Fruit fly (Drosophila melanogaster) whole organism, prepupa: ENCODE measurements around the gene CG11085.
A peak's percentile ranks its signal among the peaks of the same experiment; 100 is the strongest.

Experiments used
- CG10631 ChIP-seq: fragments of 200-800 bp; sonication (Bioruptor generic); optimal IDR thresholded peaks from 2 replicates; lab custom pipeline; 2016; ENCODE audit warnings: missing biosample characterization, missing genetic modification characterization
- CG11762 ChIP-seq: fragments of 200-800 bp; sonication (Bioruptor generic); optimal IDR thresholded peaks from 3 replicates; lab custom pipeline; 2016; ENCODE audit warnings: missing biosample characterization, missing genetic modification characterization; ENCODE audit not compliant: insufficient read depth
- CG11902 ChIP-seq: fragments of 200-800 bp; sonication (Bioruptor generic); optimal IDR thresholded peaks from 3 replicates; lab custom pipeline; 2016; ENCODE audit warnings: missing biosample characterization, missing genetic modification characterization
- CG1621 ChIP-seq: fragments of 200-800 bp; sonication (Bioruptor generic); optimal IDR thresholded peaks from 3 replicates; lab custom pipeline; 2018; ENCODE audit warnings: missing biosample characterization, mild to moderate bottlenecking, missing genetic modification characterization
- CG16779 ChIP-seq: fragments of 200-800 bp; sonication (Bioruptor generic); optimal IDR thresholded peaks from 3 replicates; lab custom pipeline; 2017; ENCODE audit warnings: missing biosample characterization, mild to moderate bottlenecking, missing genetic modification characterization
- CG3032 ChIP-seq: fragments of 200-800 bp; optimal IDR thresholded peaks from 2 replicates; lab custom pipeline; 2019; ENCODE audit warnings: missing biosample characterization, mild to moderate bottlenecking, missing genetic modification characterization, moderate library complexity
- CG31627 ChIP-seq: fragments of 200-800 bp; sonication (Bioruptor generic); optimal IDR thresholded peaks from 3 replicates; lab custom pipeline; 2016; ENCODE audit warnings: missing biosample characterization, missing genetic modification characterization
- CG34406 ChIP-seq: fragments of 200-800 bp; sonication (Bioruptor generic); optimal IDR thresholded peaks from 3 replicates; lab custom pipeline; 2016; ENCODE audit warnings: missing biosample characterization, missing genetic modification characterization
- CG3919 ChIP-seq: fragments of 200-800 bp; sonication (Bioruptor generic); optimal IDR thresholded peaks from 3 replicates; lab custom pipeline; 2016; ENCODE audit warnings: missing biosample characterization, missing genetic modification characterization
- CG4318 ChIP-seq: fragments of 200-800 bp; sonication (Bioruptor generic); optimal IDR thresholded peaks from 3 replicates; lab custom pipeline; 2017; ENCODE audit warnings: missing biosample characterization, mild to moderate bottlenecking, missing genetic modification characterization
- CG6163 ChIP-seq: fragments of 200-800 bp; sonication (Bioruptor generic); IDR thresholded peaks from 3 replicates; pipeline ENCODE4 v1.3.6; 2022; ENCODE audit warnings: missing biosample characterization, missing genetic modification characterization
- CG6276 ChIP-seq: fragments of 200-800 bp; sonication (Bioruptor generic); optimal IDR thresholded peaks from 2 replicates; lab custom pipeline; 2017; ENCODE audit warnings: missing biosample characterization, mild to moderate bottlenecking, missing genetic modification characterization
- CG6792 ChIP-seq: fragments of 200-800 bp; sonication (Bioruptor generic); optimal IDR thresholded peaks from 3 replicates; lab custom pipeline; 2016; ENCODE audit warnings: missing biosample characterization, missing genetic modification characterization
- CG7368 ChIP-seq: fragments of 200-800 bp; sonication (Bioruptor generic); optimal IDR thresholded peaks from 3 replicates; lab custom pipeline; 2016; ENCODE audit warnings: missing biosample characterization, missing genetic modification characterization
- CG8119 ChIP-seq: fragments of 200-800 bp; sonication (Bioruptor generic); IDR thresholded peaks from 3 replicates; pipeline ENCODE4 v1.3.6; 2022; ENCODE audit warnings: missing biosample characterization, missing genetic modification characterization
- CG8319 ChIP-seq: fragments of 200-800 bp; sonication (Bioruptor generic); optimal IDR thresholded peaks from 3 replicates; lab custom pipeline; 2016; ENCODE audit warnings: missing biosample characterization, missing genetic modification characterization
- CG8632 ChIP-seq: fragments of 200-800 bp; sonication (Bioruptor generic); optimal IDR thresholded peaks from 3 replicates; lab custom pipeline; 2016; ENCODE audit warnings: missing biosample characterization, missing genetic modification characterization
- CG9139 ChIP-seq: fragments of 200-800 bp; sonication (Bioruptor generic); optimal IDR thresholded peaks from 3 replicates; lab custom pipeline; 2017; ENCODE audit warnings: missing biosample characterization, mild to moderate bottlenecking, missing genetic modification characterization
- Eip78C ChIP-seq: fragments of 200-800 bp; sonication (Bioruptor generic); peaks from one replicate; lab custom pipeline; 2016; ENCODE audit warnings: missing biosample characterization, missing genetic modification characterization
- Ets21C ChIP-seq: fragments of 200-800 bp; sonication (Bioruptor generic); optimal IDR thresholded peaks from 3 replicates; lab custom pipeline; 2016; ENCODE audit warnings: missing biosample characterization, missing genetic modification characterization
- Ets96B ChIP-seq: fragments of 200-800 bp; optimal IDR thresholded peaks from 2 replicates; lab custom pipeline; 2019; ENCODE audit warnings: missing biosample characterization, mild to moderate bottlenecking, missing genetic modification characterization, moderate library complexity
- Gug ChIP-seq: fragments of 200-800 bp; sonication (Bioruptor generic); IDR thresholded peaks from 2 replicates; pipeline ENCODE4 v1.3.6; 2022; ENCODE audit warnings: missing biosample characterization, missing genetic modification characterization
- Hr38 ChIP-seq: sonication (Bioruptor generic); optimal IDR thresholded peaks from 2 replicates; lab custom pipeline; 2016; ENCODE audit warnings: missing biosample characterization, missing genetic modification characterization
- Hr4 ChIP-seq: fragments of 200-800 bp; sonication (Bioruptor generic); optimal IDR thresholded peaks from 3 replicates; lab custom pipeline; 2016; ENCODE audit warnings: missing biosample characterization, missing genetic modification characterization
- Met ChIP-seq: fragments of 200-800 bp; sonication (Bioruptor generic); optimal IDR thresholded peaks from 3 replicates; lab custom pipeline; 2016; ENCODE audit warnings: missing biosample characterization, missing genetic modification characterization
- OdsH ChIP-seq: fragments of 200-800 bp; sonication (Bioruptor generic); optimal IDR thresholded peaks from 3 replicates; lab custom pipeline; 2016; ENCODE audit warnings: missing biosample characterization, missing genetic modification characterization
- Sox102F ChIP-seq: fragments of 200-800 bp; sonication (Bioruptor generic); optimal IDR thresholded peaks from 2 replicates; lab custom pipeline; 2016; ENCODE audit warnings: missing biosample characterization, mild to moderate bottlenecking, missing genetic modification characterization
- Sox14 ChIP-seq: fragments of 200-800 bp; sonication (Bioruptor generic); optimal IDR thresholded peaks from 3 replicates; lab custom pipeline; 2016; ENCODE audit warnings: missing biosample characterization, missing genetic modification characterization
- Sox15 ChIP-seq: fragments of 200-800 bp; sonication (Bioruptor generic); optimal IDR thresholded peaks from 3 replicates; lab custom pipeline; 2016; ENCODE audit warnings: missing biosample characterization, missing genetic modification characterization
- achi ChIP-seq: fragments of 200-800 bp; sonication (Bioruptor generic); optimal IDR thresholded peaks from 3 replicates; lab custom pipeline; 2016; ENCODE audit warnings: missing biosample characterization, missing genetic modification characterization
- acj6 ChIP-seq: fragments of 200-800 bp; sonication (Bioruptor generic); optimal IDR thresholded peaks from 3 replicates; lab custom pipeline; 2016; ENCODE audit warnings: missing biosample characterization, missing genetic modification characterization
- dac ChIP-seq: fragments of 200-800 bp; sonication (Bioruptor generic); optimal IDR thresholded peaks from 2 replicates; lab custom pipeline; 2017; ENCODE audit warnings: missing biosample characterization, mild to moderate bottlenecking, missing genetic modification characterization
- eg ChIP-seq: fragments of 200-800 bp; sonication (Bioruptor generic); IDR thresholded peaks from 3 replicates; pipeline ENCODE4 v1.3.6; 2022; ENCODE audit warnings: missing biosample characterization, missing genetic modification characterization
- fkh ChIP-seq: fragments of 200-800 bp; sonication (Bioruptor generic); optimal IDR thresholded peaks from 3 replicates; lab custom pipeline; 2017; ENCODE audit warnings: missing biosample characterization, mild to moderate bottlenecking, missing genetic modification characterization, moderate library complexity
- lz ChIP-seq: fragments of 200-800 bp; sonication (Bioruptor generic); optimal IDR thresholded peaks from 3 replicates; lab custom pipeline; 2016; ENCODE audit warnings: missing biosample characterization, missing genetic modification characterization
- pdm3 ChIP-seq: fragments of 200-800 bp; sonication (Bioruptor generic); optimal IDR thresholded peaks from 3 replicates; lab custom pipeline; 2016; ENCODE audit warnings: missing biosample characterization, missing genetic modification characterization
- salr ChIP-seq, 2 experiments: fragments of 200-800 bp; sonication (Bioruptor generic); optimal IDR thresholded peaks; 3 replicates each; lab custom pipeline; 2016 to 2018; ENCODE audit warnings: missing biosample characterization in 2 of 2, missing genetic modification characterization in 2 of 2, mild to moderate bottlenecking in 1 of 2
- spab ChIP-seq: fragments of 200-800 bp; sonication (Bioruptor generic); optimal IDR thresholded peaks from 2 replicates; lab custom pipeline; 2017; ENCODE audit warnings: missing biosample characterization, mild to moderate bottlenecking, missing genetic modification characterization, missing genetic modification reagents
- ss ChIP-seq, 2 experiments: fragments of 200-800 bp; sonication (Bioruptor generic); optimal IDR thresholded peaks; 2 replicates in 1 of 2; 3 replicates in 1 of 2; lab custom pipeline; 2017 to 2018; ENCODE audit warnings: mild to moderate bottlenecking in 2 of 2, missing biosample characterization in 2 of 2, missing genetic modification characterization in 2 of 2, moderate library complexity in 1 of 2
- svp ChIP-seq: fragments of 200-800 bp; sonication (Bioruptor generic); peaks from one replicate; lab custom pipeline; 2016; ENCODE audit warnings: missing biosample characterization, missing genetic modification characterization
- topi ChIP-seq: fragments of 200-800 bp; sonication (Bioruptor generic); optimal IDR thresholded peaks from 3 replicates; lab custom pipeline; 2016; ENCODE audit warnings: missing biosample characterization, missing genetic modification characterization
- vri ChIP-seq: fragments of 200-800 bp; sonication (Bioruptor generic); optimal IDR thresholded peaks from 3 replicates; lab custom pipeline; 2016; ENCODE audit warnings: missing biosample characterization, mild to moderate bottlenecking, missing genetic modification characterization

Gene CG11085

dm6 chrX:12591223-12592120 is 24.6 kb upstream of the CG11085 start (continued):
- peak; percentile 50; the same call in 2 of the 3 replicates for TF ChIP-seq CG8119
- TF ChIP-seq Sox102F (GFP tag; lab: Kevin White, UChicago): peak; percentile 74
- TF ChIP-seq pdm3 (GFP tag; lab: Kevin White, UChicago): peak; percentile 82
- peak; percentile 68 for TF ChIP-seq CG8632 (GFP tag; lab: Kevin White, UChicago)
- TF ChIP-seq achi (GFP tag; lab: Kevin White, UChicago): peak; percentile 68
- TF ChIP-seq lz: peak; percentile 75
- peak; percentile 26 for TF ChIP-seq CG9139 (GFP tag; lab: Kevin White, UChicago)
- TF ChIP-seq CG6792 (GFP tag; lab: Kevin White, UChicago): peak; percentile 75
- TF ChIP-seq ss (GFP tag; optimal IDR thresholded peaks at IDR 0.05; lab: Kevin White, UChicago): peak; percentile 19 to 76
- TF ChIP-seq CG10631 (GFP tag; lab: Kevin White, UChicago): peak; percentile 74
- TF ChIP-seq CG7368 (GFP tag; lab: Kevin White, UChicago): peak; percentile 64
- TF ChIP-seq CG31627: peak; percentile 74
- TF ChIP-seq Ets21C (GFP tag; lab: Kevin White, UChicago): peak; percentile 77
- TF ChIP-seq Hr4 (GFP tag; lab: Kevin White, UChicago): peak; percentile 80
- TF ChIP-seq topi (GFP tag; lab: Kevin White, UChicago): peak; percentile 81
- peak; percentile 64 for TF ChIP-seq CG34406 (GFP tag; lab: Kevin White, UChicago)
- peak; percentile 43 for TF ChIP-seq CG16779 (tag; lab: Kevin White, UChicago)
- peak; percentile 81 for TF ChIP-seq CG4318
- 0 out of 3 replicates have a peak, but pooled peaks have one; percentile 6 for TF ChIP-seq CG6163 (GFP tag; lab: Robert Waterston, UW)
- TF ChIP-seq OdsH: peak; percentile 80
- peak; percentile 81 for TF ChIP-seq CG6276
- peak; percentile 51 for TF ChIP-seq Ets96B (tag; lab: Kevin White, UChicago)

DNA sequence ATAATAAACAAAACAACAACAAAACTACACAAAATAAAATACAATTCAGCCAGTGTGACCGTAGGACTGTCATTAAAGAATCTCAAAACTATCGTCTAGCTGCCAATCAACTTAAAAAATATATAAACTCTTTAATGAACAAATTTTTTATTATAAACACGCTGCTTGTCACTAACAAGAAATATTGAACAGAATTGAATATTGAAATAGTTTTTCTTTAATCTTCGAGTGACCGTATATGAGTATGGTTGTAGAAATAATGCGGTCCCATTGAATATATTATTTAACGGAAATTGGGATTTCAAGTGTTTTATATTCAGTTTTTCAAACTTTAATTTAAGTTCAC is 24.0 kb upstream of the CG11085 start, which contains the start of gene LIMK1:
TSS of gene LIMK1 (minus strand) at position 73 of the 346 bp plus-strand sequence.
- TF ChIP-seq Eip78C (GFP tag; lab: Kevin White, UChicago): peak; percentile 46
- no peak for TF ChIP-seq CG11762 (GFP tag; lab: Kevin White, UChicago)
- TF ChIP-seq svp (GFP tag; lab: Kevin White, UChicago): peak; percentile 25
- no peak for TF ChIP-seq Gug (GFP tag; lab: Robert Waterston, UW)
- no peak for TF ChIP-seq Sox15 (GFP tag; lab: Kevin White, UChicago)
- TF ChIP-seq CG3032 (tag; lab: Kevin White, UChicago): no peak

DNA sequence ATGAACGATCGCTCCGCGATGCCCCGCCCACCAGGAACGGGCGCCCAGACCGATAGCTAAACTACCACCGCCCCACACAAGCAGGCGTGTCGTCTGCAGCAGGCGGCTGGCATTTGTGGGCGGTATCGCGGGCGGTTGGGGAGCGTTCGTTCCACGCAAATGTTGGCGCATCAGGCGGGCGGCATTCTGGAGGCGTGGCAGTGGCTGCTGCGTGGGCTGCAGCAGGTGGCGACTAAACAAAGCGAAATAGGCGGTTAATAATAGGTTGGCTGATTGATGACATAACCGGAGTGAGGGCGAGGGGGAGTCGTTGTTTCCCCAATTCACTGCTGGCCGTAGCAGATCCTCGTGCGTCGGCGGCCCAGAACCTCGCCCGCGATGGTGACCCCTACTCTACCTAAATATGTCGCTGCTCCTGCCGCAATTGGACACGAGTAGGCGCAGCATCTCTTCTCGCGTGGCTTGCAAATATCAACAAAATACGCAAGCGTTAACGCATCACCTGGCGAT is 21.0 kb upstream of the CG11085 start:
- TF ChIP-seq acj6 (GFP tag; lab: Kevin White, UChicago) (no peak), vri (GFP tag; lab: Kevin White, UChicago) (peak; percentile 97)

dm6 chrX:12595610-12596336 is 20.3 kb upstream of the CG11085 start, which contains the start of the genes CG1824 and Sec16:
TSS of gene CG1824 (minus strand) at chrX:12595624.
TSS of gene Sec16 (plus strand) at chrX:12596047.
- no peak for TF ChIP-seq spab (GFP tag; lab: Kevin White, UChicago)
- peak; percentile 15 for TF ChIP-seq CG34406 (GFP tag; lab: Kevin White, UChicago)
- TF ChIP-seq CG3032 (tag; lab: Kevin White, UChicago): peak; percentile 54
- no peak for TF ChIP-seq topi (GFP tag; lab: Kevin White, UChicago)
- TF ChIP-seq CG3919 (GFP tag; lab: Kevin White, UChicago): peak; percentile 2
- TF ChIP-seq fkh (GFP tag; lab: Kevin White, UChicago): peak; percentile 1
- no peak for TF ChIP-seq dac (GFP tag; lab: Kevin White, UChicago)
- peak; percentile 18 for TF ChIP-seq CG11902 (GFP tag; lab: Kevin White, UChicago)
- no peak for TF ChIP-seq CG9139 (GFP tag; lab: Kevin White, UChicago)
- TF ChIP-seq CG8319 (GFP tag; lab: Kevin White, UChicago): no peak
- TF ChIP-seq achi (GFP tag; lab: Kevin White, UChicago): peak; percentile 49
- TF ChIP-seq eg: peak; percentile 32; the same call in 1 of the 3 replicates
- no peak for TF ChIP-seq CG8119
- TF ChIP-seq salr (GFP tag; optimal IDR thresholded peaks at IDR 0.05; lab: Kevin White, UChicago): peak in 1 of 2 experiments; percentile 45
- no peak for TF ChIP-seq Hr38 (GFP tag; lab: Kevin White, UChicago)
- peak; percentile 36 for TF ChIP-seq Sox15 (GFP tag; lab: Kevin White, UChicago)
- TF ChIP-seq CG6163 (GFP tag; lab: Robert Waterston, UW): no peak
- TF ChIP-seq CG1621 (tag; lab: Kevin White, UChicago): no peak
- peak; percentile 8 for TF ChIP-seq Ets96B (tag; lab: Kevin White, UChicago)
- no peak for TF ChIP-seq Sox14
- TF ChIP-seq Hr4 (GFP tag; lab: Kevin White, UChicago): no peak
- TF ChIP-seq Met (GFP tag; lab: Kevin White, UChicago): peak; percentile 1
